Fruit fly (Drosophila melanogaster) whole organism, embryonic: ENCODE measurements around the gene KFase.

Experiments used
- Atf-2 ChIP-seq: fragments of 200-800 bp; sonication (Bioruptor generic); optimal IDR thresholded peaks from 2 replicates; lab custom pipeline; 2016; ENCODE audit warnings: missing biosample characterization, missing genetic modification characterization
- Atf3 ChIP-seq: fragments of 200-800 bp; sonication (Bioruptor generic); optimal IDR thresholded peaks from 3 replicates; lab custom pipeline; 2016; ENCODE audit warnings: missing biosample characterization, missing genetic modification characterization
- CG10462 ChIP-seq: fragments of 200-800 bp; sonication (Bioruptor generic); optimal IDR thresholded peaks from 2 replicates; lab custom pipeline; 2016; ENCODE audit warnings: missing biosample characterization, missing genetic modification characterization
- CG10959 ChIP-seq: fragments of 200-800 bp; sonication (Bioruptor generic); IDR thresholded peaks from 2 replicates; pipeline ENCODE4 v1.3.6; 2022; ENCODE audit warnings: missing biosample characterization, missing genetic modification characterization
- CG11560 ChIP-seq: fragments of 200-800 bp; sonication (Bioruptor generic); IDR thresholded peaks from 3 replicates; pipeline ENCODE4 v1.3.6; 2022; ENCODE audit warnings: missing biosample characterization, missing genetic modification characterization
- CG12071 ChIP-seq: fragments of 200-800 bp; sonication (Bioruptor generic); optimal IDR thresholded peaks from 3 replicates; lab custom pipeline; 2018; ENCODE audit warnings: missing biosample characterization, mild to moderate bottlenecking, missing genetic modification characterization
- CG12744 ChIP-seq: fragments of 200-800 bp; sonication (Bioruptor generic); optimal IDR thresholded peaks from 2 replicates; lab custom pipeline; 2016; ENCODE audit warnings: missing biosample characterization, missing genetic modification characterization
- CG13287 ChIP-seq: fragments of 200-800 bp; sonication (Bioruptor generic); IDR thresholded peaks from 2 replicates; pipeline ENCODE4 v1.3.6; 2022; ENCODE audit warnings: missing biosample characterization, missing genetic modification characterization; ENCODE audit not compliant: partially characterized antibody
- CG14050 ChIP-seq: fragments of 200-800 bp; sonication (Bioruptor generic); IDR thresholded peaks from 3 replicates; pipeline ENCODE4 v1.3.6; 2022; ENCODE audit warnings: missing biosample characterization, missing genetic modification characterization
- CG14441 ChIP-seq: fragments of 200-800 bp; sonication (Bioruptor generic); IDR thresholded peaks from 2 replicates; pipeline ENCODE4 v1.3.6; 2022; ENCODE audit warnings: missing biosample characterization, missing genetic modification characterization
- CG15269 ChIP-seq: fragments of 200-800 bp; sonication (Bioruptor generic); optimal IDR thresholded peaks from 2 replicates; lab custom pipeline; 2018; ENCODE audit warnings: missing biosample characterization, mild to moderate bottlenecking, missing genetic modification characterization, moderate library complexity
- CG15696 ChIP-seq: fragments of 200-800 bp; sonication (Bioruptor generic); optimal IDR thresholded peaks from 2 replicates; lab custom pipeline; 2019; ENCODE audit warnings: missing biosample characterization, mild to moderate bottlenecking, missing genetic modification characterization, moderate library complexity
- CG1647 ChIP-seq: fragments of 200-800 bp; sonication (Bioruptor generic); optimal IDR thresholded peaks from 3 replicates; lab custom pipeline; 2016; ENCODE audit warnings: missing biosample characterization, missing genetic modification characterization
- CG16863 ChIP-seq: fragments of 200-800 bp; sonication (Bioruptor generic); optimal IDR thresholded peaks from 3 replicates; lab custom pipeline; 2016; ENCODE audit warnings: missing biosample characterization, missing genetic modification characterization
- CG18599 ChIP-seq: fragments of 200-800 bp; sonication (Bioruptor generic); optimal IDR thresholded peaks from 3 replicates; lab custom pipeline; 2017; ENCODE audit warnings: missing biosample characterization, missing genetic modification characterization, mild to moderate bottlenecking, moderate library complexity, missing genetic modification reagents
- CG18619 ChIP-seq: fragments of 200-800 bp; sonication (Bioruptor generic); optimal IDR thresholded peaks from 3 replicates; lab custom pipeline; 2017; ENCODE audit warnings: missing biosample characterization, mild to moderate bottlenecking, missing genetic modification characterization
- CG31388 ChIP-seq: fragments of 200-800 bp; sonication (Bioruptor generic); optimal IDR thresholded peaks from 2 replicates; lab custom pipeline; 2016; ENCODE audit warnings: missing biosample characterization, missing genetic modification characterization
- CG42726 ChIP-seq: fragments of 200-800 bp; sonication (Bioruptor generic); IDR thresholded peaks from 2 replicates; pipeline ENCODE4 v1.3.6; 2022; ENCODE audit warnings: missing biosample characterization, missing genetic modification characterization; ENCODE audit not compliant: partially characterized antibody
- CG4424 ChIP-seq: fragments of 200-800 bp; sonication (Bioruptor generic); optimal IDR thresholded peaks from 3 replicates; lab custom pipeline; 2016; ENCODE audit warnings: missing biosample characterization, missing genetic modification characterization
- CG7357 ChIP-seq: fragments of 200-800 bp; sonication (Bioruptor generic); IDR thresholded peaks from 3 replicates; pipeline ENCODE4 v1.3.6; 2022; ENCODE audit warnings: missing biosample characterization, missing genetic modification characterization
- CG7928 ChIP-seq: fragments of 200-800 bp; sonication (Bioruptor generic); optimal IDR thresholded peaks from 2 replicates; lab custom pipeline; 2017; ENCODE audit warnings: missing biosample characterization, mild to moderate bottlenecking, missing genetic modification characterization
- CG7987 ChIP-seq: fragments of 200-800 bp; sonication (Bioruptor generic); optimal IDR thresholded peaks from 2 replicates; lab custom pipeline; 2018; ENCODE audit warnings: missing biosample characterization, mild to moderate bottlenecking, missing genetic modification characterization, moderate library complexity
- CG8388 ChIP-seq: fragments of 200-800 bp; sonication (Bioruptor generic); optimal IDR thresholded peaks from 2 replicates; lab custom pipeline; 2019; ENCODE audit warnings: missing biosample characterization, mild to moderate bottlenecking, missing genetic modification characterization, moderate library complexity
- CG9215 ChIP-seq: fragments of 200-800 bp; sonication (Bioruptor generic); IDR thresholded peaks from 2 replicates; pipeline ENCODE4 v1.3.6; 2022; ENCODE audit warnings: missing biosample characterization, missing genetic modification characterization
- CHES-1-like ChIP-seq: fragments of 200-800 bp; sonication (Bioruptor generic); optimal IDR thresholded peaks from 2 replicates; lab custom pipeline; 2016; ENCODE audit warnings: missing biosample characterization, missing genetic modification characterization
- CrebB ChIP-seq: fragments of 200-800 bp; sonication (Bioruptor generic); optimal IDR thresholded peaks from 3 replicates; lab custom pipeline; 2018; ENCODE audit warnings: missing biosample characterization, mild to moderate bottlenecking, missing genetic modification characterization
- Dad ChIP-seq: fragments of 200-800 bp; sonication (Bioruptor generic); optimal IDR thresholded peaks from 3 replicates; lab custom pipeline; 2016; ENCODE audit warnings: missing biosample characterization, missing genetic modification characterization
- Dfd ChIP-seq, 2 experiments: fragments of >200 bp; optimal IDR thresholded peaks; 2 replicates each; lab custom pipeline; 2017; ENCODE audit warnings: missing biosample characterization in 2 of 2, missing genetic modification characterization in 2 of 2
- Eip74EF ChIP-seq, 2 experiments: fragments of 200-800 bp in 1 of 2; fragments of >200 bp in 1 of 2; sonication (Bioruptor generic) in 1 of 2; optimal IDR thresholded peaks; 2 replicates each; lab custom pipeline; 2017 to 2019; ENCODE audit warnings: missing biosample characterization in 2 of 2, missing genetic modification characterization in 2 of 2, mild to moderate bottlenecking in 1 of 2, moderate library complexity in 1 of 2
- Oli ChIP-seq: fragments of 200-800 bp; sonication (Bioruptor generic); optimal IDR thresholded peaks from 2 replicates; lab custom pipeline; 2018; ENCODE audit warnings: missing biosample characterization, mild to moderate bottlenecking, missing genetic modification characterization, moderate library complexity
- Optix ChIP-seq: fragments of 200-800 bp; sonication (Bioruptor generic); IDR thresholded peaks from 3 replicates; pipeline ENCODE4 v1.3.6; 2022; ENCODE audit warnings: missing biosample characterization, missing genetic modification characterization
- Pdp1 ChIP-seq, 2 experiments: fragments of 200-800 bp; sonication (Bioruptor generic); optimal IDR thresholded peaks; 3 replicates each; lab custom pipeline; 2016; ENCODE audit warnings: missing biosample characterization in 2 of 2, missing genetic modification characterization in 2 of 2, mild to moderate bottlenecking in 1 of 2, moderate library complexity in 1 of 2
- Rfx ChIP-seq: fragments of 200-800 bp; sonication (Bioruptor generic); IDR thresholded peaks from 2 replicates; pipeline ENCODE4 v1.3.6; 2022; ENCODE audit warnings: missing biosample characterization, missing genetic modification characterization
- Scr ChIP-seq: fragments of 200-800 bp; sonication (Bioruptor generic); IDR thresholded peaks from 2 replicates; pipeline ENCODE4 v1.3.6; 2022; ENCODE audit warnings: missing biosample characterization, missing genetic modification characterization; ENCODE audit not compliant: partially characterized antibody
- YL-1 ChIP-seq: fragments of 200-800 bp; sonication (Bioruptor generic); optimal IDR thresholded peaks from 3 replicates; lab custom pipeline; 2017; ENCODE audit warnings: missing biosample characterization, mild to moderate bottlenecking, missing genetic modification characterization
- chm ChIP-seq: fragments of 200-800 bp; sonication (Bioruptor generic); IDR thresholded peaks from 2 replicates; pipeline ENCODE4 v1.3.6; 2022; ENCODE audit warnings: missing biosample characterization, missing genetic modification characterization
- disco-r ChIP-seq: fragments of 200-800 bp; sonication (Bioruptor generic); optimal IDR thresholded peaks from 2 replicates; lab custom pipeline; 2016; ENCODE audit warnings: missing biosample characterization, missing genetic modification characterization
- fd102C ChIP-seq: fragments of 200-800 bp; sonication (Bioruptor generic); optimal IDR thresholded peaks from 2 replicates; lab custom pipeline; 2018; ENCODE audit warnings: missing biosample characterization, mild to moderate bottlenecking, missing genetic modification characterization, moderate library complexity
- fd3F ChIP-seq: fragments of 200-800 bp; sonication (Bioruptor generic); optimal IDR thresholded peaks from 2 replicates; lab custom pipeline; 2018; ENCODE audit warnings: missing biosample characterization, mild to moderate bottlenecking, missing genetic modification characterization, moderate library complexity
- pb ChIP-seq: fragments of 200-800 bp; sonication (Bioruptor generic); optimal IDR thresholded peaks from 3 replicates; lab custom pipeline; 2016; ENCODE audit warnings: missing biosample characterization, missing genetic modification characterization
- peb ChIP-seq: fragments of 200-800 bp; sonication (Bioruptor generic); IDR thresholded peaks from 2 replicates; pipeline ENCODE4 v1.3.6; 2022; ENCODE audit warnings: missing biosample characterization, missing genetic modification characterization
- prd ChIP-seq, 3 experiments: fragments of >200 bp in 2 of 3; fragments of 200-800 bp in 1 of 3; sonication (Bioruptor generic) in 1 of 3; optimal IDR thresholded peaks in 2 of 3; IDR thresholded peaks in 1 of 3; 2 replicates in 2 of 3; 3 replicates in 1 of 3; pipeline versions ENCODE4 v1.3.6 to Lab custom; 2017 to 2022; ENCODE audit warnings: missing biosample characterization in 1 of 3, missing genetic modification characterization in 1 of 3
- salm ChIP-seq: fragments of 200-800 bp; sonication (Bioruptor generic); optimal IDR thresholded peaks from 2 replicates; lab custom pipeline; 2018; ENCODE audit warnings: missing biosample characterization, mild to moderate bottlenecking, missing genetic modification characterization
- sna ChIP-seq: fragments of 200-800 bp; sonication (Bioruptor generic); IDR thresholded peaks from 2 replicates; pipeline ENCODE4 v1.3.6; 2022; ENCODE audit warnings: missing biosample characterization, missing genetic modification characterization; ENCODE audit not compliant: partially characterized antibody
- so ChIP-seq: fragments of 200-800 bp; sonication (Bioruptor generic); IDR thresholded peaks from 3 replicates; pipeline ENCODE4 v1.3.6; 2022; ENCODE audit warnings: missing biosample characterization, missing genetic modification characterization
- tll ChIP-seq, 2 experiments: fragments of 200-800 bp in 1 of 2; fragments of >200 bp in 1 of 2; sonication (Bioruptor generic) in 1 of 2; optimal IDR thresholded peaks; 2 replicates each; lab custom pipeline; 2017 to 2019; ENCODE audit warnings: missing biosample characterization in 2 of 2, missing genetic modification characterization in 2 of 2, mild to moderate bottlenecking in 1 of 2, moderate library complexity in 1 of 2
- trh ChIP-seq: fragments of 200-800 bp; sonication (Bioruptor generic); optimal IDR thresholded peaks from 2 replicates; lab custom pipeline; 2016; ENCODE audit warnings: missing biosample characterization, missing genetic modification characterization
- twi ChIP-seq: fragments of 200-800 bp; optimal IDR thresholded peaks from 2 replicates; lab custom pipeline; 2019; ENCODE audit warnings: missing biosample characterization, mild to moderate bottlenecking, missing genetic modification characterization, moderate library complexity
- zf30C ChIP-seq: fragments of 200-800 bp; sonication (Bioruptor generic); optimal IDR thresholded peaks from 3 replicates; lab custom pipeline; 2018; ENCODE audit warnings: missing biosample characterization, mild to moderate bottlenecking, missing genetic modification characterization
- zfh1 ChIP-seq: fragments of 200-800 bp; sonication (Bioruptor generic); IDR thresholded peaks from 3 replicates; pipeline ENCODE4 v1.3.6; 2022; ENCODE audit warnings: missing biosample characterization, missing genetic modification characterization

KFase gene

dm6 chr2L:6498448-6498847, 9.9 kb upstream of the KFase start, which contains the start of gene CG31637 (continued):
- TF ChIP-seq Oli (no peak), CG12071 (GFP tag; lab: Kevin White, UChicago) (peak; percentile 37), YL-1 (GFP tag; lab: Kevin White, UChicago) (peak; percentile 74), tll (GFP tag; optimal IDR thresholded peaks at IDR 0.05; lab: Kevin White, UChicago) (peak in 1 of 2 experiments; percentile 45), CG1647 (GFP tag; lab: Kevin White, UChicago) (no peak), fd3F (GFP tag; lab: Kevin White, UChicago) (no peak), Eip74EF (GFP tag; optimal IDR thresholded peaks at IDR 0.05; lab: Kevin White, UChicago) (peak in 1 of 2 experiments; percentile 66), CG13287 (GFP tag; lab: Robert Waterston, UW) (peak; percentile 64), Rfx (GFP tag; lab: Robert Waterston, UW) (peak; percentile 60), Scr (GFP tag; lab: Robert Waterston, UW) (peak; percentile 15; the same call in 1 of the 2 replicates), CG16863 (no peak), CHES-1-like (GFP tag; lab: Kevin White, UChicago) (peak; percentile 12), CG14050 (GFP tag; lab: Robert Waterston, UW) (no peak), Dfd (GFP tag; optimal IDR thresholded peaks at IDR 0.05; lab: Kevin White, UChicago) (no peak), CG8388 (no peak), CG10959 (GFP tag; lab: Robert Waterston, UW) (no peak), sna (no peak), CG18599 (GFP tag; lab: Kevin White, UChicago) (peak; percentile 15), CG4424 (GFP tag; lab: Kevin White, UChicago) (no peak), twi (tag; lab: Kevin White, UChicago) (no peak), zf30C (GFP tag; lab: Kevin White, UChicago) (peak; percentile 42), CG9215 (GFP tag; lab: Robert Waterston, UW) (no peak), CG15696 (no peak), Pdp1 (GFP tag; optimal IDR thresholded peaks at IDR 0.05; lab: Kevin White, UChicago) (peak in 1 of 2 experiments; percentile 62), CrebB (tag; lab: Kevin White, UChicago) (peak; percentile 21), CG18619 (GFP tag; lab: Kevin White, UChicago) (no peak), Atf3 (no peak), salm (tag; lab: Kevin White, UChicago) (peak; percentile 34), peb (GFP tag; lab: Robert Waterston, UW) (no peak), CG31388 (GFP tag; lab: Kevin White, UChicago) (no peak), CG7987 (GFP tag; lab: Kevin White, UChicago) (peak; percentile 12), pb (GFP tag; lab: Kevin White, UChicago) (no peak), CG14441 (no peak), prd (optimal IDR thresholded peaks at IDR 0.05; lab: Kevin White, UChicago) (no peak), prd (GFP tag; IDR thresholded peaks at IDR 0.05; lab: Robert Waterston, UW) (no peak), CG12744 (GFP tag; lab: Kevin White, UChicago) (no peak), Optix (no peak), trh (GFP tag; lab: Kevin White, UChicago) (no peak), fd102C (GFP tag; lab: Kevin White, UChicago) (no peak), CG42726 (GFP tag; lab: Robert Waterston, UW) (0 out of 2 replicates have a peak, but pooled peaks have one; percentile 2), chm (GFP tag; lab: Robert Waterston, UW) (peak; percentile 81), CG7357 (GFP tag; lab: Robert Waterston, UW) (no peak), CG15269 (tag; lab: Kevin White, UChicago) (peak; percentile 18), CG10462 (no peak), Dad (GFP tag; lab: Kevin White, UChicago) (no peak), Atf-2 (GFP tag; lab: Kevin White, UChicago) (no peak), zfh1 (GFP tag; lab: Robert Waterston, UW) (no peak), disco-r (GFP tag; lab: Kevin White, UChicago) (no peak), so (GFP tag; lab: Robert Waterston, UW) (0 out of 3 replicates have a peak, but pooled peaks have one; percentile 15), CG7928 (peak; percentile 20), CG11560 (tag; lab: Robert Waterston, UW) (no peak)
